Fruit fly (Drosophila melanogaster) whole organism, adult: ENCODE results near the gene TyrRII.

Experiments used
- CG14711 ChIP-seq: fragments of 200-800 bp; sonication (Bioruptor generic); optimal IDR thresholded peaks from 2 replicates; lab custom pipeline; 2018; ENCODE audit warnings: missing biosample characterization, mild to moderate bottlenecking, missing genetic modification characterization, moderate library complexity
- CG1620 ChIP-seq: fragments of 200-800 bp; sonication (Bioruptor generic); optimal IDR thresholded peaks from 2 replicates; lab custom pipeline; 2016; ENCODE audit warnings: missing biosample characterization, missing genetic modification characterization
- CG33017 ChIP-seq: fragments of 200-800 bp; sonication (Bioruptor generic); optimal IDR thresholded peaks from 2 replicates; lab custom pipeline; 2018; ENCODE audit warnings: missing biosample characterization, mild to moderate bottlenecking, missing genetic modification characterization, moderate library complexity
- CG5204 ChIP-seq: fragments of 200-800 bp; sonication (Bioruptor generic); optimal IDR thresholded peaks from 2 replicates; lab custom pipeline; 2016; ENCODE audit warnings: missing biosample characterization, missing genetic modification characterization
- Crg-1 ChIP-seq: fragments of 200-800 bp; sonication (Bioruptor generic); optimal IDR thresholded peaks from 2 replicates; lab custom pipeline; 2016; ENCODE audit warnings: missing biosample characterization, missing genetic modification characterization
- Mnt ChIP-seq: fragments of 200-800 bp; sonication (Bioruptor generic); optimal IDR thresholded peaks from 2 replicates; lab custom pipeline; 2016; ENCODE audit warnings: missing biosample characterization, mild to moderate bottlenecking, missing genetic modification characterization
- bab1 ChIP-seq: fragments of 200-800 bp; sonication (Bioruptor generic); optimal IDR thresholded peaks from 3 replicates; lab custom pipeline; 2019; ENCODE audit warnings: missing biosample characterization, mild to moderate bottlenecking, missing genetic modification characterization, moderate library complexity
- cic ChIP-seq: fragments of 200-800 bp; sonication (Bioruptor generic); optimal IDR thresholded peaks from 2 replicates; lab custom pipeline; 2017; ENCODE audit warnings: missing biosample characterization, mild to moderate bottlenecking, missing genetic modification characterization, moderate library complexity
- kay ChIP-seq: fragments of 200-800 bp; sonication (Bioruptor generic); peaks from one replicate; lab custom pipeline; 2016; ENCODE audit warnings: missing biosample characterization, missing genetic modification characterization, borderline replicate concordance
- pad ChIP-seq: fragments of 200-800 bp; sonication (Bioruptor generic); optimal IDR thresholded peaks from 3 replicates; lab custom pipeline; 2017; ENCODE audit warnings: missing biosample characterization, missing genetic modification characterization, mild to moderate bottlenecking, moderate library complexity, missing genetic modification reagents
- toe ChIP-seq: fragments of 200-800 bp; sonication (Bioruptor generic); optimal IDR thresholded peaks from 2 replicates; lab custom pipeline; 2016; ENCODE audit warnings: missing biosample characterization, missing genetic modification characterization

DNA sequence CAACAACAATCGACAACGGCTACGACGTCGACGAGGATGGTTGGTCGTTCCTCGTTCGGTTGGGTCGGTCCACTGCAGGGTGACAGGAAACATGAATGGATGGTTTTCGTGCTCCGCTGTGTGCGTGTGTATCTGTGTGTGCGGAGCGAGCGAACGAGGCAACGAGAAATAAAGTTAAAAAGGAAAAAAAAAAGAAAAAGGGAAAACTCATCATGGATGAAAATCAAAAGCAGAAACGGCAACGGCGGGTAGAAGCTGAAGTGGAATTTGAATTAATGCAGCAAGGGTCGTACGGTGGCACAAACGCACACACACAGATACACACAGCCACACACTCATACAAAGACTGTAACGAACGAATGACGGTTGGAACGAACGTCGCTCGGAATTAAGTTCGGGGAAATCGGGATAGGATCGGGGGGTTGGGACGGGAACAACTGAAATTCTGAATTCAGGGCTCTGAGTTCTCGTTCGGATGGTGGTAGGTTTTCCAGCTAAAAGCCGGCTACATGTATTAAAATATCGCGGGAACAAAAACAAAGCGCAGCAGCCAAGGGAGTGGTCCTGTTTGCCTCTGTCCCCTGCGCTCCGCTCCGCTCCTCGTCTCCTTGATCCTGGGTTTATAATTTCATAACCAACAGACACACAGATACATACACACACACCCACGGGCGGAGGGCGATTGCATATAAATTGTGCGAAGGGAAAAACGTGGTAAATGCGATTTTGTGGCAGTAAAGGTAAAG is 25.3 kb upstream of the TyrRII start:
- TF ChIP-seq pad (GFP tag; lab: Kevin White, UChicago) (no peak), kay (GFP tag; lab: Kevin White, UChicago) (no peak), toe (GFP tag; lab: Kevin White, UChicago) (no peak), Crg-1 (GFP tag; lab: Kevin White, UChicago) (no peak), cic (no peak), bab1 (GFP tag; lab: Kevin White, UChicago) (no peak), CG1620 (GFP tag; lab: Kevin White, UChicago) (no peak), CG14711 (tag; lab: Kevin White, UChicago) (no peak), CG5204 (no peak), CG33017 (tag; lab: Kevin White, UChicago) (no peak), Mnt (GFP tag; lab: Kevin White, UChicago) (no peak)
